Fruit fly (Drosophila melanogaster): ENCODE results near the gene CG14717.

DNA sequence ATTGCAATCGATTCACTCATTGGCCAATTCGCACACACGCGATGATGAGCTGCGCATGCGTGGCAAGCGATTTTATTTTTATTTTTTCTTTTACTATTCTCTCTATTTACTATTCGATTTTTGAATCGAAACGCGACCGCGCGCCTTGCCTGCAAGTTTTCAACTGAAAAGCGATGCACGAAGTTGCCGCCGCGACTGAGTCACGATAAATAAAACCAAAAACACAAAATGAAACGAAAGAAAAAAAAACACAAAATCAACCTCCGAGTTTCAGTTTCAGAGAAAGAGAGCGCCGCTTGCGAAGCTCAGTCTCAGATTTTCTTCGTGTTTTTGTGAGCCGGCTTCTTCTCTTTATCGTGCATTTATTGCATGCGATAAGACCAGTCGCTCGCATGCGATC lies 49.5 kb upstream of the CG14717 start:
- TF ChIP-seq otp (GFP tag; IDR thresholded peaks at IDR 0.05) = 0 out of 3 replicates have a peak, but pooled peaks have one; percentile 4
- TF ChIP-seq slbo (GFP tag; IDR thresholded peaks at IDR 0.05) = no peak
- TF ChIP-seq Hr39 (optimal IDR thresholded peaks at IDR 0.05) = no peak
- TF ChIP-seq kah (GFP tag; optimal IDR thresholded peaks at IDR 0.05) = no peak
- no peak for TF ChIP-seq Stat92E (GFP tag; optimal IDR thresholded peaks at IDR 0.05)
- no peak for TF ChIP-seq Nf-YA (GFP tag; IDR thresholded peaks at IDR 0.05)
- TF ChIP-seq Hmx (GFP tag; optimal IDR thresholded peaks at IDR 0.05) = no peak
- TF ChIP-seq ac (GFP tag; optimal IDR thresholded peaks at IDR 0.05) = no peak
- TF ChIP-seq Atf-2 (GFP tag; optimal IDR thresholded peaks at IDR 0.05) = no peak
